Fruit fly (Drosophila melanogaster): Measurements from ENCODE around the gene her.
A peak's percentile ranks its signal among the peaks of the same experiment; 100 is the strongest.

The her gene

dm6 chr2L:16689800-16690618 is 13.0 kb downstream of the her start:
- no peak for TF ChIP-seq Myc (optimal IDR thresholded peaks at IDR 0.05)
- no peak for TF ChIP-seq Sin3A (optimal IDR thresholded peaks at IDR 0.05)
- TF ChIP-seq psq (optimal IDR thresholded peaks at IDR 0.05), result no peak
- TF ChIP-seq h (optimal IDR thresholded peaks at IDR 0.05), result no peak
- no peak for TF ChIP-seq insv (optimal IDR thresholded peaks at IDR 0.05)
- no peak for TF ChIP-seq ttk (optimal IDR thresholded peaks at IDR 0.05)

DNA sequence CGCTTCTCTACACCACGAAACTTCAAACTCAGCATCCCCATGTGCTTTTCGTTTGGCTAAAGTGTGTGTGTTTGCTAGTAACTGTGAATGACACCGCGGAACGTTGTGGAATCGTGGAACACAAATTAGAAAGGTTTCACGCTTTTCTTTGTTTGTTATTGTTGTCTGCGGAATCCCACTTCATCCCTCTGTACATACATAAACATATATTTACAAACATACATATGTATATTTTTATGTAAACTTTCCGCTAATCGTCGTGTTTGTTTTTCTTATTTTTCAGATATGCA is 13.6 kb downstream of the her start:
- no peak for TF ChIP-seq Sin3A (optimal IDR thresholded peaks at IDR 0.05)
- no peak for TF ChIP-seq Myc (optimal IDR thresholded peaks at IDR 0.05)
- TF ChIP-seq ttk (optimal IDR thresholded peaks at IDR 0.05), result no peak
- no peak for TF ChIP-seq insv (optimal IDR thresholded peaks at IDR 0.05)
- no peak for TF ChIP-seq psq (optimal IDR thresholded peaks at IDR 0.05)
- TF ChIP-seq h (optimal IDR thresholded peaks at IDR 0.05), result no peak

DNA sequence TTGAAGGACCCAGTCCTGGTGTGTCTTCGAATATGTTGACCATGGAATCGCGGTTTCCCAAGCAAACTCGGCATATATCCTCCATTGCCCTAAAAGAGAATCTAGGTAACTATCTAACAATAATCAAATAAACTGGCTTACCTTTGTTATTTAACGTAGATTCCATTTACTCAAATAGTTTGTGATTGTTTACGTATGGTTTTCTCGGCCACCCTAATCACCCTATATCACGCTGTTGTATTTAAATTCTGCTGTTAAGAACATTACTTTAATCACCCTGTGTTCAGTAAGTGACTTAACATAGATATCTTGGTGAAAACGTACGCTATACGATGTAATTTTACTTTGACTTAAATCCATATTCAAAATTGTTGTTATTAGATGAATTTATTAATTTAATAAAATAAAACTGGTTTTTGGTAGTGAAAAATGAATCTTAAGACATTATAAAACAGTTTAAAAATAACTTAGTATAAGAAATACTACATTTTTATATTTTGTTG is 26.1 kb downstream of the her start:
- TF ChIP-seq Myc (optimal IDR thresholded peaks at IDR 0.05) (no peak), ttk (optimal IDR thresholded peaks at IDR 0.05) (no peak), h (optimal IDR thresholded peaks at IDR 0.05) (no peak), Sin3A (optimal IDR thresholded peaks at IDR 0.05) (no peak), psq (optimal IDR thresholded peaks at IDR 0.05) (peak; percentile 46), insv (optimal IDR thresholded peaks at IDR 0.05) (no peak)

- TF ChIP-seq ttk (optimal IDR thresholded peaks at IDR 0.05) (no peak), Myc (optimal IDR thresholded peaks at IDR 0.05) (no peak), psq (optimal IDR thresholded peaks at IDR 0.05) (peak; percentile 53), insv (optimal IDR thresholded peaks at IDR 0.05) (no peak), Sin3A (optimal IDR thresholded peaks at IDR 0.05) (no peak), h (optimal IDR thresholded peaks at IDR 0.05) (no peak)
Observed at dm6 chr2L:16703753-16704152, 26.8 kb downstream of the her start.

dm6 chr2L:16706882-16707775 is 30.1 kb downstream of the her start:
- TF ChIP-seq Myc (optimal IDR thresholded peaks at IDR 0.05), result no peak
- TF ChIP-seq Sin3A (optimal IDR thresholded peaks at IDR 0.05), result no peak
- no peak for TF ChIP-seq h (optimal IDR thresholded peaks at IDR 0.05)
- no peak for TF ChIP-seq psq (optimal IDR thresholded peaks at IDR 0.05)
- TF ChIP-seq insv (optimal IDR thresholded peaks at IDR 0.05), result no peak

- TF ChIP-seq ttk (optimal IDR thresholded peaks at IDR 0.05) (no peak), psq (optimal IDR thresholded peaks at IDR 0.05) (no peak), Sin3A (optimal IDR thresholded peaks at IDR 0.05) (no peak), insv (optimal IDR thresholded peaks at IDR 0.05) (no peak), Myc (optimal IDR thresholded peaks at IDR 0.05) (no peak), h (optimal IDR thresholded peaks at IDR 0.05) (no peak)
Observed at dm6 chr2L:16709693-16710092, 32.7 kb downstream of the her start.

dm6 chr2L:16710234-16710633 is 33.2 kb downstream of the her start:
- TF ChIP-seq psq (optimal IDR thresholded peaks at IDR 0.05), result no peak
- TF ChIP-seq ttk (optimal IDR thresholded peaks at IDR 0.05), result no peak
- no peak for TF ChIP-seq Sin3A (optimal IDR thresholded peaks at IDR 0.05)
- TF ChIP-seq Myc (optimal IDR thresholded peaks at IDR 0.05), result no peak
- TF ChIP-seq h (optimal IDR thresholded peaks at IDR 0.05), result no peak
- no peak for TF ChIP-seq insv (optimal IDR thresholded peaks at IDR 0.05)

dm6 chr2L:16710677-16711076 is 33.7 kb downstream of the her start:
- TF ChIP-seq insv (optimal IDR thresholded peaks at IDR 0.05) (no peak), h (optimal IDR thresholded peaks at IDR 0.05) (no peak), ttk (optimal IDR thresholded peaks at IDR 0.05) (no peak), psq (optimal IDR thresholded peaks at IDR 0.05) (no peak), Sin3A (optimal IDR thresholded peaks at IDR 0.05) (no peak), Myc (optimal IDR thresholded peaks at IDR 0.05) (no peak)

DNA sequence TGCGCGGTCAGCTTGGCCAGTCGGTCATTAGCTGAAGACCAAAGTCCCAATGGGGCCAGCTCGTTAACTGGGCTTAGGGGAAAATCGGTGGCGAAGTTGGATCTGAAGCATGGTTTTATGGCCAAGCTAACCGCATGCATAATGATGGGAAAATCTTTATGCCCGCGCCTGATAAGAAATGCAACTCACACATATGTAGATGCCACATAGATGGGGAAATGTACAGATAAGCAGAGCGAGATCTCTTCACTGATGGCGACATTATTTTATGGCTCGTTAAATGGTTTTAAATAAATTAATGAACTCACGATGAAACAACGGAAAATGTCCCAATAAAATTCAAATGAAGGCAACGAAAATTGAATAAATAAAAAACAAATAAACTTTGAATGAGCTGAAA is 34.9 kb downstream of the her start:
- no peak for TF ChIP-seq insv (optimal IDR thresholded peaks at IDR 0.05)

- TF ChIP-seq ttk (optimal IDR thresholded peaks at IDR 0.05) (no peak), Sin3A (optimal IDR thresholded peaks at IDR 0.05) (no peak), Myc (optimal IDR thresholded peaks at IDR 0.05) (no peak), insv (optimal IDR thresholded peaks at IDR 0.05) (no peak), psq (optimal IDR thresholded peaks at IDR 0.05) (no peak), h (optimal IDR thresholded peaks at IDR 0.05) (no peak)
Observed at dm6 chr2L:16713929-16714328, 36.9 kb downstream of the her start.

- no peak for TF ChIP-seq insv (optimal IDR thresholded peaks at IDR 0.05)
- no peak for TF ChIP-seq ttk (optimal IDR thresholded peaks at IDR 0.05)
- TF ChIP-seq Myc (optimal IDR thresholded peaks at IDR 0.05), result no peak
- no peak for TF ChIP-seq h (optimal IDR thresholded peaks at IDR 0.05)
- no peak for TF ChIP-seq psq (optimal IDR thresholded peaks at IDR 0.05)
- TF ChIP-seq Sin3A (optimal IDR thresholded peaks at IDR 0.05), result no peak
Observed at dm6 chr2L:16715133-16715833, 38.3 kb downstream of the her start.

Data from Kc167 (cell line).